Fruit fly (Drosophila melanogaster): ENCODE measurements around the gene AIF.

AIF gene

dm6 chr2L:2180120-2180539, 28.6 kb downstream of the AIF start (continued):
- TF ChIP-seq toy (GFP tag; IDR thresholded peaks at IDR 0.05) = peak; percentile 45
- TF ChIP-seq Sox102F (GFP tag; optimal IDR thresholded peaks at IDR 0.05) = peak; percentile 96
- TF ChIP-seq Nf-YA (GFP tag; IDR thresholded peaks at IDR 0.05) = peak; percentile 81
- peak; percentile 79 for TF ChIP-seq CG31224 (GFP tag; IDR thresholded peaks at IDR 0.05)
- TF ChIP-seq CG17385 (GFP tag; optimal IDR thresholded peaks at IDR 0.05) = peak; percentile 86
- peak; percentile 38 for TF ChIP-seq maf-S (GFP tag; optimal IDR thresholded peaks at IDR 0.05)
- TF ChIP-seq Xbp1 (GFP tag; optimal IDR thresholded peaks at IDR 0.05) = peak; percentile 90
- TF ChIP-seq CG14050 (GFP tag; IDR thresholded peaks at IDR 0.05) = peak; percentile 80
- peak; percentile 90 for TF ChIP-seq CG10209 (GFP tag; optimal IDR thresholded peaks at IDR 0.05)
- TF ChIP-seq Atf6 (GFP tag; IDR thresholded peaks at IDR 0.05) = peak; percentile 87
- no peak for TF ChIP-seq Hr39 (optimal IDR thresholded peaks at IDR 0.05)
- TF ChIP-seq Hr51 (GFP tag; optimal IDR thresholded peaks at IDR 0.05) = peak; percentile 64 to 94
- peak; percentile 79 for TF ChIP-seq Nf-YB (GFP tag; optimal IDR thresholded peaks at IDR 0.05)
- TF ChIP-seq Bteb2 (GFP tag; optimal IDR thresholded peaks at IDR 0.05) = peak; percentile 58
- TF ChIP-seq p53 (GFP tag; optimal IDR thresholded peaks at IDR 0.05) = peak; percentile 22
- peak; percentile 93 for TF ChIP-seq CG17328 (GFP tag; IDR thresholded peaks at IDR 0.05)
- TF ChIP-seq sisA (GFP tag; IDR thresholded peaks at IDR 0.05) = peak; percentile 92
- TF ChIP-seq CG4730 (GFP tag; IDR thresholded peaks at IDR 0.05) = peak; percentile 84
- TF ChIP-seq CG3847 (GFP tag; IDR thresholded peaks at IDR 0.05) = peak; percentile 81
- peak; percentile 78 for TF ChIP-seq CG5180 (GFP tag; optimal IDR thresholded peaks at IDR 0.05)
- TF ChIP-seq CG13624 (GFP tag; optimal IDR thresholded peaks at IDR 0.05) = peak; percentile 60
- TF ChIP-seq sr (GFP tag; IDR thresholded peaks at IDR 0.05) = peak; percentile 87
- TF ChIP-seq ERR (GFP tag; optimal IDR thresholded peaks at IDR 0.05) = peak; percentile 59
- peak; percentile 57 for TF ChIP-seq Jarid2 (GFP tag; optimal IDR thresholded peaks at IDR 0.05)
- peak; percentile 59 for TF ChIP-seq CTCF (GFP tag; optimal IDR thresholded peaks at IDR 0.05)
- TF ChIP-seq CG1529 (GFP tag; optimal IDR thresholded peaks at IDR 0.05) = peak; percentile 85
- TF ChIP-seq Hey (tag; optimal IDR thresholded peaks at IDR 0.05) = no peak
- TF ChIP-seq dan (GFP tag; IDR thresholded peaks at IDR 0.05) = peak; percentile 56; the same call in 1 of the 2 replicates
- TF ChIP-seq Usf (GFP tag; optimal IDR thresholded peaks at IDR 0.05) = peak; percentile 47
- peak; percentile 91 for TF ChIP-seq CG31441 (GFP tag; IDR thresholded peaks at IDR 0.05)
- peak; percentile 42 for TF ChIP-seq schlank (tag; optimal IDR thresholded peaks at IDR 0.05)
- peak; percentile 80 for TF ChIP-seq CG4854 (GFP tag; optimal IDR thresholded peaks at IDR 0.05)
- TF ChIP-seq az2 (GFP tag; optimal IDR thresholded peaks at IDR 0.05) = peak; percentile 90
- peak; percentile 89 for TF ChIP-seq CG32532 (GFP tag; IDR thresholded peaks at IDR 0.05)
- TF ChIP-seq Mrtf (GFP tag; IDR thresholded peaks at IDR 0.05) = peak; percentile 87
- TF ChIP-seq hbn (GFP tag; IDR thresholded peaks at IDR 0.05; ENCODE audit: partially characterized antibody) = no peak
- peak; percentile 94 for TF ChIP-seq Xrp1 (GFP tag; IDR thresholded peaks at IDR 0.05)
- TF ChIP-seq PHDP (tag; optimal IDR thresholded peaks at IDR 0.05) = peak; percentile 93
- TF ChIP-seq GATAe (GFP tag; conservative IDR thresholded peaks at IDR 0.05) = peak; percentile 62
- peak; percentile 91 for TF ChIP-seq dysf (GFP tag; IDR thresholded peaks at IDR 0.05)
- peak; percentile 77 for TF ChIP-seq CG13775 (GFP tag; optimal IDR thresholded peaks at IDR 0.05)
- TF ChIP-seq scrt (GFP tag; optimal IDR thresholded peaks at IDR 0.05) = peak; percentile 82
- TF ChIP-seq dmrt99B (tag; optimal IDR thresholded peaks at IDR 0.05) = peak; percentile 96
- TF ChIP-seq CG17568 (GFP tag; optimal IDR thresholded peaks at IDR 0.05) = peak; percentile 81
- TF ChIP-seq CG18476 (GFP tag; optimal IDR thresholded peaks at IDR 0.05) = peak; percentile 85
- peak; percentile 80 for TF ChIP-seq Aef1 (GFP tag; IDR thresholded peaks at IDR 0.05)
- TF ChIP-seq peb (GFP tag; IDR thresholded peaks at IDR 0.05) = peak; percentile 83
- TF ChIP-seq CG13287 (GFP tag; IDR thresholded peaks at IDR 0.05; ENCODE audit: partially characterized antibody) = no peak
- TF ChIP-seq CG3407 (GFP tag; optimal IDR thresholded peaks at IDR 0.05) = peak; percentile 84
- TF ChIP-seq CG14860 (GFP tag; IDR thresholded peaks at IDR 0.05; ENCODE audit: partially characterized antibody) = no peak
- peak; percentile 91 for TF ChIP-seq CG15269 (tag; optimal IDR thresholded peaks at IDR 0.05)
- TF ChIP-seq CG32767 (GFP tag; IDR thresholded peaks at IDR 0.05) = peak; percentile 85
